Worm (Caenorhabditis elegans): Measurements from ENCODE around the gene fbxb-78.

fbxb-78 gene

DNA sequence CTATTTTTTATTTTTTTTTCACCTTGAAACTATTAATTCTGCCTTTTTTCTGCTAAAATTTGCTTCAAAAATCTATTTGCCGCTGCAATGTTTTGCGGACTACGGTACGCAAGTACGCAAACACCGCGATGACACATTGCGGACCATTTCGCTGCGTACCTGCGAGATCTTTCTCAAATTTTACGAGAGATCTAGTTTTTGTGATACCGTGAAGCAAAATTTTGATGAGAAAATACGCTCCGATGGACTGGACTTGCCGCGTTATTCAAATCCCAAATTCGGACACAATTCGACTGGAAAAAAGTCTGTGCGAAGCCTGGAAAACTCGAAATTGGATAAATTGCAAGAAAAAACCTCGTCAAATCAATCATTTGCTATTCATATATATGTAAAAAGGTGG is 16.8 kb upstream of the fbxb-78 start (continued):
- TF ChIP-seq ekl-4 (GFP tag; IDR thresholded peaks at IDR 0.05) (peak; percentile 89), madf-8 (GFP tag; conservative IDR thresholded peaks at IDR 0.05) (peak; percentile 42; the same call in 1 of the 2 replicates), lin-54 (GFP tag; optimal IDR thresholded peaks at IDR 0.05) (peak; percentile 67), let-607 (tag; optimal IDR thresholded peaks at IDR 0.05) (peak in 1 of 2 experiments; percentile 28), egrh-3 (GFP tag; IDR thresholded peaks at IDR 0.05) (peak; percentile 63), pbrm-1 (GFP tag; IDR thresholded peaks at IDR 0.05) (peak; percentile 93), egl-18 (GFP tag; IDR thresholded peaks at IDR 0.05) (0 out of 2 replicates have a peak, but pooled peaks have one; percentile 81), lir-1 (GFP tag; conservative IDR thresholded peaks at IDR 0.05) (peak; percentile 70), ceh-100 (GFP tag; IDR thresholded peaks at IDR 0.05) (peak; percentile 88), attf-5 (GFP tag; optimal IDR thresholded peaks at IDR 0.05) (peak; percentile 50), bed-2 (GFP tag; IDR thresholded peaks at IDR 0.05) (peak; percentile 93), D2030.7 (GFP tag; IDR thresholded peaks at IDR 0.05) (peak; percentile 80), sea-2 (GFP tag; IDR thresholded peaks at IDR 0.05) (peak; percentile 78; the same call in 1 of the 2 replicates), nhr-120 (GFP tag; IDR thresholded peaks at IDR 0.05) (0 out of 2 replicates have a peak, but pooled peaks have one; percentile 78), ceh-91 (GFP tag; IDR thresholded peaks at IDR 0.05) (peak; percentile 90), hmg-1.2 (GFP tag; IDR thresholded peaks at IDR 0.05) (peak; percentile 98), Y56A3A.18 (GFP tag; IDR thresholded peaks at IDR 0.05) (peak; percentile 81; the same call in 1 of the 2 replicates), dox-1 (GFP tag; IDR thresholded peaks at IDR 0.05) (peak; percentile 98), F33H1.4 (GFP tag; IDR thresholded peaks at IDR 0.05) (peak; percentile 83), lsl-1 (GFP tag; optimal IDR thresholded peaks at IDR 0.05) (peak; percentile 12), hmg-20 (GFP tag; IDR thresholded peaks at IDR 0.05) (peak; percentile 66; the same call in 1 of the 2 replicates), cebp-1 (GFP tag; IDR thresholded peaks at IDR 0.05) (peak; percentile 91), cebp-1 (tag; optimal IDR thresholded peaks at IDR 0.05) (peak; percentile 53), madf-6 (GFP tag; IDR thresholded peaks at IDR 0.05) (peak; percentile 44), Y53G8AR.9 (GFP tag; conservative IDR thresholded peaks at IDR 0.05) (peak; percentile 94), Y95B8A.8 (GFP tag; IDR thresholded peaks at IDR 0.05) (peak; percentile 87; the same call in 1 of the 2 replicates), K11D2.4 (GFP tag; IDR thresholded peaks at IDR 0.05) (peak; percentile 98), Y67H2A.10 (GFP tag; conservative IDR thresholded peaks at IDR 0.05) (peak; percentile 79), egl-44 (GFP tag; IDR thresholded peaks at IDR 0.05) (peak; percentile 88), Y79H2A.3 (GFP tag; conservative IDR thresholded peaks at IDR 0.05) (peak; percentile 79)

DNA sequence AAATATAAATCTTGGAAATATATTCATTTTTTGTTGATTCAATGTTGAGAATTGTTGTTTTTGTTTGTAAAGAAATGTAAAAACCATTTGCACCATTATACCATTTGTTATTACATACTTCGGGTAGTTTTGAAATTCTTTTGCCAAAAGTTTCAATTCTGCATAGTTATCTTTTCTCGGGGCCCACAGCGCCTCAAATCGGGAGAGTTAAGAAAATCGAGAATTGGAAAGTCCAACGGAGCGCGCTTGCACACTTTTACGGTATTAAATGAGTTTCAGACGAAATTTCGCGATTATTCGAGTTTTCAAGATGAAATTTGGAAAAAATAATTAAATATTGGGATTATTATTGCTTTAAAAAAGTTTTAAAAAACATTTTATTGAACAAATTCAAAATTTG is 16.1 kb upstream of the fbxb-78 start:
- TF ChIP-seq mcd-1 (GFP tag; IDR thresholded peaks at IDR 0.05) (peak; percentile 52), hmg-1.2 (GFP tag; IDR thresholded peaks at IDR 0.05) (peak; percentile 33; the same call in 1 of the 2 replicates)

DNA sequence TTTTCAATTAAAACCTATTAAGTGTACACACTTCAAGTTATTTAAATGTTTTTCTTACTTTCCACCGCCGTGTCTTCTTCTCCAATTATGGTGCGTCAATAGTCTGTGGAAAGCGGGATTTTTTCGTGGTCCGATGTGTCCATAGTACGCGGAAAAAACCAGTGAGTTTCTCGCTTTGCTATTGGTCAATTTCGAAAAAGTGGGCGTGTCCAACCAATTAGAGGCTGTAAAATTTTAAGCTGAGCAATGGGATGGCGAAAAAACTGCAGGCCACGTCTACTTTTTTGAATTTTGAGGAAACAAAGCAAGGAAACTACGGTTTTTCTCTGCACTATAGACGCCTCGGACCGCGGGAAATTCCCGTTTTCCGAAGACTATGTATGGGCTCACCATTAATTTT is 13.7 kb upstream of the fbxb-78 start:
- TF ChIP-seq mel-28 (tag; optimal IDR thresholded peaks at IDR 0.05; ENCODE audit: borderline replicate concordance) (no peak), rec-8 (tag; optimal IDR thresholded peaks at IDR 0.05) (no peak), mcd-1 (GFP tag; IDR thresholded peaks at IDR 0.05) (no peak), ekl-4 (GFP tag; IDR thresholded peaks at IDR 0.05) (no peak), madf-10 (tag; optimal IDR thresholded peaks at IDR 0.05) (no peak), nfyb-1 (GFP tag; IDR thresholded peaks at IDR 0.05) (no peak), him-1 (tag; optimal IDR thresholded peaks at IDR 0.05) (no peak), B0336.3 (GFP tag; IDR thresholded peaks at IDR 0.05) (no peak), nfya-1 (tag; optimal IDR thresholded peaks at IDR 0.05; ENCODE audit: borderline replicate concordance, insufficient read depth) (no peak), ceh-27 (GFP tag; optimal IDR thresholded peaks at IDR 0.05) (no peak), egl-18 (GFP tag; IDR thresholded peaks at IDR 0.05) (no peak), let-607 (tag; optimal IDR thresholded peaks at IDR 0.05) (no peak), T07F8.4 (tag; optimal IDR thresholded peaks at IDR 0.05) (no peak), athp-1 (tag; optimal IDR thresholded peaks at IDR 0.05) (no peak), snpc-1.3 (tag; optimal IDR thresholded peaks at IDR 0.05; ENCODE audit: insufficient read depth) (no peak), nhr-179 (tag; optimal IDR thresholded peaks at IDR 0.05) (no peak), Y53F4B.3 (GFP tag; IDR thresholded peaks at IDR 0.05) (no peak), snpc-3.4 (tag; optimal IDR thresholded peaks at IDR 0.05) (no peak)

All from whole organism, young adult.